Worm (Caenorhabditis elegans) whole organism, late embryonic: ENCODE measurements around the gene acs-18.

ENCODE experiments used
- C38D4.7 ChIP-seq: fragments of 200-800 bp; sonication (Bioruptor generic); optimal IDR thresholded peaks from 2 replicates; lab custom pipeline; 2018; ENCODE audit warnings: mild to moderate bottlenecking, missing genetic modification characterization, moderate library complexity, missing compliant biosample characterization
- K02D7.2 ChIP-seq: sonication (generic microtip); optimal IDR thresholded peaks from 2 replicates; lab custom pipeline; 2017; ENCODE audit warnings: mild to moderate bottlenecking, missing genetic modification characterization, missing compliant biosample characterization
- T23F11.4 ChIP-seq: fragments of 200-800 bp; sonication (Bioruptor generic); optimal IDR thresholded peaks from 2 replicates; lab custom pipeline; 2018; ENCODE audit warnings: mild to moderate bottlenecking, missing genetic modification characterization, missing compliant biosample characterization
- ahr-1 ChIP-seq: sonication (generic microtip); optimal IDR thresholded peaks from 2 replicates; lab custom pipeline; 2016; ENCODE audit warnings: missing genetic modification characterization, missing compliant biosample characterization
- ceh-14 ChIP-seq: sonication (generic microtip); optimal IDR thresholded peaks from 2 replicates; lab custom pipeline; 2016; ENCODE audit warnings: missing genotype, missing genetic modification characterization, missing compliant biosample characterization
- ceh-18 ChIP-seq: sonication (generic microtip); optimal IDR thresholded peaks from 2 replicates; lab custom pipeline; 2016; ENCODE audit warnings: missing genetic modification characterization, missing compliant biosample characterization
- ceh-22 ChIP-seq: sonication (generic microtip); optimal IDR thresholded peaks from 2 replicates; lab custom pipeline; 2017; ENCODE audit warnings: missing biosample characterization, missing genetic modification characterization
- ceh-30 ChIP-seq: fragments of 150-350 bp; optimal IDR thresholded peaks from 2 replicates; lab custom pipeline; 2014; ENCODE audit warnings: missing biosample characterization, missing genetic modification characterization
- ceh-45 ChIP-seq: fragments of 200-800 bp; sonication (Bioruptor generic); IDR thresholded peaks from 2 replicates; pipeline ENCODE4 v1.3.6; 2022; ENCODE audit warnings: missing genetic modification reagents, missing genetic modification characterization, missing compliant biosample characterization
- ceh-48 ChIP-seq: sonication (generic microtip); optimal IDR thresholded peaks from 2 replicates; lab custom pipeline; 2016; ENCODE audit warnings: missing genetic modification characterization, inconsistent platforms, missing compliant biosample characterization
- che-1 ChIP-seq: sonication (generic microtip); optimal IDR thresholded peaks from 2 replicates; lab custom pipeline; 2016; ENCODE audit warnings: mild to moderate bottlenecking, missing genetic modification characterization, missing compliant biosample characterization
- dve-1 ChIP-seq: sonication (generic microtip); optimal IDR thresholded peaks from 2 replicates; lab custom pipeline; 2017; ENCODE audit warnings: antibody characterized with exemption, mild to moderate bottlenecking, missing genetic modification characterization, missing compliant biosample characterization
- elt-2 ChIP-seq: sonication (generic microtip); optimal IDR thresholded peaks from 2 replicates; lab custom pipeline; 2016; ENCODE audit warnings: missing genetic modification reagents, missing genetic modification characterization, missing compliant biosample characterization
- elt-4 ChIP-seq: sonication (generic microtip); optimal IDR thresholded peaks from 2 replicates; lab custom pipeline; 2016; ENCODE audit warnings: missing genetic modification characterization, missing compliant biosample characterization
- ets-4 ChIP-seq: sonication (generic microtip); optimal IDR thresholded peaks from 2 replicates; lab custom pipeline; 2016; ENCODE audit warnings: missing genetic modification characterization, missing compliant biosample characterization
- eyg-1 ChIP-seq: sonication (generic microtip); optimal IDR thresholded peaks from 2 replicates; lab custom pipeline; 2016; ENCODE audit warnings: missing genotype, missing genetic modification characterization, missing compliant biosample characterization
- fax-1 ChIP-seq: sonication (generic microtip); optimal IDR thresholded peaks from 2 replicates; lab custom pipeline; 2016; ENCODE audit warnings: missing genotype, missing genetic modification characterization, missing compliant biosample characterization
- fkh-10 ChIP-seq: fragments of 150-350 bp; optimal IDR thresholded peaks from 2 replicates; lab custom pipeline; 2014; ENCODE audit warnings: missing biosample characterization, missing genetic modification reagents, missing genetic modification characterization
- fkh-6 ChIP-seq: sonication (generic microtip); optimal IDR thresholded peaks from 2 replicates; lab custom pipeline; 2016; ENCODE audit warnings: missing genetic modification characterization, missing compliant biosample characterization
- gmeb-2 ChIP-seq: sonication (generic microtip); optimal IDR thresholded peaks from 2 replicates; lab custom pipeline; 2016; ENCODE audit warnings: missing genetic modification characterization, inconsistent platforms, missing compliant biosample characterization
- hlh-15 ChIP-seq: sonication (generic microtip); optimal IDR thresholded peaks from 2 replicates; lab custom pipeline; 2016; ENCODE audit warnings: missing genetic modification characterization, missing compliant biosample characterization
- hlh-6 ChIP-seq: sonication (generic microtip); optimal IDR thresholded peaks from 2 replicates; lab custom pipeline; 2016; ENCODE audit warnings: missing genotype, missing genetic modification characterization, missing compliant biosample characterization
- lim-6 ChIP-seq: sonication (generic microtip); optimal IDR thresholded peaks from 2 replicates; lab custom pipeline; 2016; ENCODE audit warnings: missing genetic modification characterization, missing compliant biosample characterization
- lin-11 ChIP-seq: fragments of 200-800 bp; sonication (Bioruptor generic); optimal IDR thresholded peaks from 2 replicates; lab custom pipeline; 2018; ENCODE audit warnings: mild to moderate bottlenecking, missing genetic modification characterization, missing compliant biosample characterization
- nfya-1 ChIP-seq: sonication (generic microtip); optimal IDR thresholded peaks from 2 replicates; lab custom pipeline; 2017; ENCODE audit warnings: missing genetic modification characterization, mild to moderate bottlenecking, missing compliant biosample characterization, antibody characterized with exemption, moderate library complexity
- nhr-232 ChIP-seq: sonication (generic microtip); optimal IDR thresholded peaks from 2 replicates; lab custom pipeline; 2016; ENCODE audit warnings: missing genetic modification characterization, missing compliant biosample characterization
- npax-4 ChIP-seq: sonication (generic microtip); optimal IDR thresholded peaks from 2 replicates; lab custom pipeline; 2016; ENCODE audit warnings: missing genetic modification characterization, missing compliant biosample characterization
- odd-2 ChIP-seq: sonication (generic microtip); optimal IDR thresholded peaks from 2 replicates; lab custom pipeline; 2017; ENCODE audit warnings: antibody characterized with exemption, mild to moderate bottlenecking, missing genetic modification characterization, missing compliant biosample characterization
- pha-4 ChIP-seq: fragments of 150-350 bp; optimal IDR thresholded peaks from 2 replicates; lab custom pipeline; 2018; ENCODE audit warnings: missing biosample characterization, missing genetic modification reagents, missing genetic modification characterization
- pros-1 ChIP-seq: fragments of 150-350 bp; optimal IDR thresholded peaks from 2 replicates; lab custom pipeline; 2014; ENCODE audit warnings: missing biosample characterization, missing genetic modification reagents, missing genetic modification characterization
- rnt-1 ChIP-seq: sonication (generic microtip); optimal IDR thresholded peaks from 2 replicates; lab custom pipeline; 2016; ENCODE audit warnings: missing genetic modification characterization, missing compliant biosample characterization
- sox-2 ChIP-seq: fragments of 200-800 bp; sonication (Bioruptor generic); IDR thresholded peaks from 2 replicates; pipeline ENCODE4 v1.3.6; 2022; ENCODE audit warnings: missing genetic modification reagents, missing genetic modification characterization, missing compliant biosample characterization
- sox-4 ChIP-seq: sonication (generic microtip); optimal IDR thresholded peaks from 2 replicates; lab custom pipeline; 2017; ENCODE audit warnings: mild to moderate bottlenecking, missing genetic modification characterization, inconsistent platforms, missing compliant biosample characterization
- tbx-2 ChIP-seq: sonication (generic microtip); optimal IDR thresholded peaks from 2 replicates; lab custom pipeline; 2016; ENCODE audit warnings: missing genetic modification characterization, missing compliant biosample characterization
- tbx-7 ChIP-seq: sonication (generic microtip); optimal IDR thresholded peaks from 2 replicates; lab custom pipeline; 2016; ENCODE audit warnings: missing genotype, missing genetic modification characterization, missing compliant biosample characterization
- ttx-3 ChIP-seq: sonication (generic microtip); optimal IDR thresholded peaks from 2 replicates; lab custom pipeline; 2016; ENCODE audit warnings: missing genetic modification reagents, missing genetic modification characterization, missing compliant biosample characterization
- unc-55 ChIP-seq: sonication (generic microtip); optimal IDR thresholded peaks from 2 replicates; lab custom pipeline; 2017; ENCODE audit warnings: missing biosample characterization, missing genetic modification reagents, missing genetic modification characterization
- unc-86 ChIP-seq: sonication (generic microtip); optimal IDR thresholded peaks from 2 replicates; lab custom pipeline; 2016; ENCODE audit warnings: missing genetic modification characterization, missing compliant biosample characterization
- ztf-16 ChIP-seq: sonication (generic microtip); optimal IDR thresholded peaks from 2 replicates; lab custom pipeline; 2017; ENCODE audit warnings: missing genetic modification characterization, missing compliant biosample characterization

Gene acs-18

ce11 chrIV:10294030-10294429 is 19.4 kb downstream of the acs-18 start, which contains the start of gene R09E10.6:
Gene R09E10.6, minus strand, starts transcription at chrIV:10294130.
- TF ChIP-seq sox-2 (no peak), nfya-1 (tag; lab: Kevin White, UChicago) (no peak), ceh-14 (tag; lab: Kevin White, UChicago) (no peak), npax-4 (tag; lab: Kevin White, UChicago) (no peak), ttx-3 (tag; lab: Kevin White, UChicago) (no peak), elt-4 (tag; lab: Kevin White, UChicago) (no peak), fax-1 (tag; lab: Kevin White, UChicago) (no peak), fkh-6 (no peak), unc-55 (GFP tag; lab: Kevin White, UChicago) (no peak), unc-86 (no peak), elt-2 (tag; lab: Kevin White, UChicago) (no peak), ceh-30 (tag; lab: Kevin White, UChicago) (no peak), che-1 (tag; lab: Kevin White, UChicago) (no peak)
- TF ChIP-seq, all 69 proteins: peak for 0

- no peak for TF ChIP-seq odd-2
- no peak for TF ChIP-seq pha-4 (tag; lab: Kevin White, UChicago)
- no peak for TF ChIP-seq lim-6 (tag; lab: Kevin White, UChicago)
- no peak for TF ChIP-seq T23F11.4 (GFP tag; lab: Kevin White, UChicago)
- no peak for TF ChIP-seq K02D7.2 (tag; lab: Kevin White, UChicago)
- TF ChIP-seq ceh-45 (GFP tag; lab: Robert Waterston, UW): no peak
- no peak for TF ChIP-seq lin-11 (tag; lab: Kevin White, UChicago)
- TF ChIP-seq tbx-7: no peak
- TF ChIP-seq sox-4: no peak
- TF ChIP-seq, all 69 proteins: peak for 0
Measured at ce11 chrIV:10288575-10288974, 24.9 kb downstream of the acs-18 start.

DNA sequence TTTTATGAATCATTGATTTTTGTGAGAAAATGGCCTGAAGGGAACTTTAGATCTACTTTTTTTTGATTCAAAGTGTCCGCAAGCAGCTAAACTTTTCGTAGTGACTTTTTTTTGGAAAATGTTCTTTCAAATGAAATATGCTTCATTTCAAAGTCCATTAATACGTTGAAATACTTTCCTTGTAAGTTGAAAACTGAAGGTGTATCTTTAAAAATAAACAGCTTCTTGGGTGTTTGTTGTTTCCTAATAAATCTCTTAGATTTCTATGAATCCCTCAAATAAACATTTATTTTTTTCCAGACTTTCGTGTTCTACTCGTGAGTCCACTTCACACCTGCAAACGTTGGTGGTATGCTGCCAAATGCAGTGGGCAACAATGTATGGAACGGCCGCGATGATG is 26.8 kb downstream of the acs-18 start, which contains the start of gene ebax-1:
Gene ebax-1 (plus strand): TSS at position 301 of the 400 bp plus-strand sequence.
- TF ChIP-seq sox-2: no peak
- TF ChIP-seq ceh-48 (tag; lab: Kevin White, UChicago): no peak
- no peak for TF ChIP-seq hlh-6
- TF ChIP-seq gmeb-2: no peak
- no peak for TF ChIP-seq ahr-1 (tag; lab: Kevin White, UChicago)
- no peak for TF ChIP-seq pha-4 (tag; lab: Kevin White, UChicago)
- TF ChIP-seq C38D4.7 (GFP tag; lab: Kevin White, UChicago): no peak
- no peak for TF ChIP-seq pros-1 (tag; lab: Kevin White, UChicago)
- TF ChIP-seq ztf-16 (tag; lab: Kevin White, UChicago): no peak
- no peak for TF ChIP-seq ceh-30 (tag; lab: Kevin White, UChicago)
- no peak for TF ChIP-seq ceh-22 (tag; lab: Kevin White, UChicago)
- TF ChIP-seq dve-1 (tag; lab: Kevin White, UChicago): no peak
- TF ChIP-seq rnt-1: no peak
- no peak for TF ChIP-seq nfya-1 (tag; lab: Kevin White, UChicago)
- TF ChIP-seq fkh-10: no peak
- no peak for TF ChIP-seq ceh-18
- TF ChIP-seq eyg-1 (tag; lab: Kevin White, UChicago): no peak
- no peak for TF ChIP-seq lin-11 (tag; lab: Kevin White, UChicago)
- TF ChIP-seq T23F11.4 (GFP tag; lab: Kevin White, UChicago): no peak

DNA sequence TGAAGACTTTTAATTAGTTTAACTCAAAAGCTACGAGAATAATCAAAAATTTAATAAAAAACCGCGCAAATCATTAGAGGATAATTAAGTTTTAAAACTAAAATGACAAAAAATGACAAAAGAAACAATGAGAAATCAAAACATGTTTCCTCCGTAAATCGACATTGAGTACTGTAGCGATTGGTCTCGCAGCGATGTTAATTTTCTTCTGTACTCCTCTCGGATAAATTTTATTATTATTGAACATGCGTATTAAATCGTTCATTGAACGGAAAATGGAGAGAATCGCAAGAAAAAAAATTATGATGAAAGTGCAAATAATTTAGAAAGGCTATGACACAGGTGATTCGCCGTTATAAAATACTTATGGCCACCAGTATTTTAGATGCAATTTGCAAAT is 28.1 kb downstream of the acs-18 start:
- TF ChIP-seq odd-2 (no peak), ahr-1 (tag; lab: Kevin White, UChicago) (no peak), tbx-2 (tag; lab: Kevin White, UChicago) (no peak), ceh-30 (tag; lab: Kevin White, UChicago) (no peak), ets-4 (tag; lab: Kevin White, UChicago) (no peak), nhr-232 (tag; lab: Kevin White, UChicago) (no peak), hlh-15 (tag; lab: Kevin White, UChicago) (no peak)
- TF ChIP-seq, all 69 proteins: peak for 0
